Fruit fly (Drosophila melanogaster) whole organism, embryonic: Measurements from ENCODE around the gene Ran-like.

Experiments
- Antp ChIP-seq: fragments of 200-800 bp; sonication (Bioruptor generic); optimal IDR thresholded peaks from 3 replicates; lab custom pipeline; 2016; ENCODE audit warnings: missing biosample characterization, missing genetic modification characterization
- CG10321 ChIP-seq: fragments of 200-800 bp; sonication (Bioruptor generic); IDR thresholded peaks from 2 replicates; pipeline ENCODE4 v1.3.6; 2022; ENCODE audit warnings: missing biosample characterization, missing genetic modification characterization
- CG10979 ChIP-seq: fragments of 200-800 bp; sonication (Bioruptor generic); optimal IDR thresholded peaks from 2 replicates; lab custom pipeline; 2018; ENCODE audit warnings: missing biosample characterization, mild to moderate bottlenecking, missing genetic modification characterization, moderate library complexity
- CG11560 ChIP-seq: fragments of 200-800 bp; sonication (Bioruptor generic); IDR thresholded peaks from 3 replicates; pipeline ENCODE4 v1.3.6; 2022; ENCODE audit warnings: missing biosample characterization, missing genetic modification characterization
- CG11695 ChIP-seq: fragments of 200-800 bp; sonication (Bioruptor generic); IDR thresholded peaks from 3 replicates; pipeline ENCODE4 v1.3.6; 2022; ENCODE audit warnings: missing biosample characterization, missing genetic modification characterization
- CG13123 ChIP-seq: fragments of 200-800 bp; sonication (Bioruptor generic); optimal IDR thresholded peaks from 2 replicates; lab custom pipeline; 2016; ENCODE audit warnings: missing biosample characterization, missing genetic modification characterization
- CG13287 ChIP-seq: fragments of 200-800 bp; sonication (Bioruptor generic); IDR thresholded peaks from 2 replicates; pipeline ENCODE4 v1.3.6; 2022; ENCODE audit warnings: missing biosample characterization, missing genetic modification characterization; ENCODE audit not compliant: partially characterized antibody
- CG14014 ChIP-seq: fragments of 200-800 bp; sonication (Bioruptor generic); IDR thresholded peaks from 2 replicates; pipeline ENCODE4 v1.3.6; 2022; ENCODE audit warnings: missing biosample characterization, missing genetic modification characterization
- CG17359 ChIP-seq: fragments of 200-800 bp; sonication (Bioruptor generic); optimal IDR thresholded peaks from 3 replicates; lab custom pipeline; 2018; ENCODE audit warnings: missing biosample characterization, mild to moderate bottlenecking, missing genetic modification characterization, moderate library complexity
- CG17802 ChIP-seq: fragments of 200-800 bp; sonication (Bioruptor generic); optimal IDR thresholded peaks from 2 replicates; lab custom pipeline; 2018; ENCODE audit warnings: missing biosample characterization, mild to moderate bottlenecking, missing genetic modification characterization, moderate library complexity
- CG2199 ChIP-seq: fragments of 200-800 bp; sonication (Bioruptor generic); IDR thresholded peaks from 3 replicates; pipeline ENCODE4 v1.3.6; 2022; ENCODE audit warnings: missing biosample characterization, missing genetic modification characterization
- CG30431 ChIP-seq: fragments of 200-800 bp; sonication (Bioruptor generic); optimal IDR thresholded peaks from 2 replicates; lab custom pipeline; 2017; ENCODE audit warnings: missing biosample characterization, missing genetic modification characterization
- CG32767 ChIP-seq: fragments of 200-800 bp; sonication (Bioruptor generic); IDR thresholded peaks from 2 replicates; pipeline ENCODE4 v1.3.6; 2022; ENCODE audit warnings: missing biosample characterization, missing genetic modification characterization
- CG33557 ChIP-seq: fragments of 200-800 bp; sonication (Bioruptor generic); optimal IDR thresholded peaks from 2 replicates; lab custom pipeline; 2019; ENCODE audit warnings: missing biosample characterization, mild to moderate bottlenecking, missing genetic modification characterization, moderate library complexity
- CG34422 ChIP-seq: fragments of 200-800 bp; sonication (Bioruptor generic); IDR thresholded peaks from 3 replicates; pipeline ENCODE4 v1.3.6; 2022; ENCODE audit warnings: missing biosample characterization, missing genetic modification characterization
- CG4820 ChIP-seq: fragments of 200-800 bp; sonication (Bioruptor generic); optimal IDR thresholded peaks from 3 replicates; lab custom pipeline; 2016; ENCODE audit warnings: missing biosample characterization, missing genetic modification characterization
- CG5953 ChIP-seq: fragments of 200-800 bp; sonication (Bioruptor generic); IDR thresholded peaks from 2 replicates; pipeline ENCODE4 v1.3.6; 2022; ENCODE audit warnings: missing biosample characterization, missing genetic modification characterization
- CG6791 ChIP-seq: fragments of 200-800 bp; sonication (Bioruptor generic); IDR thresholded peaks from 3 replicates; pipeline ENCODE4 v1.3.6; 2022; ENCODE audit warnings: missing biosample characterization, missing genetic modification characterization; ENCODE audit not compliant: partially characterized antibody
- CG8290 ChIP-seq, 3 experiments: fragments of 200-800 bp; sonication (Bioruptor generic); optimal IDR thresholded peaks; 2 replicates each; lab custom pipeline; 2016 to 2019; ENCODE audit warnings: missing biosample characterization in 3 of 3, missing genetic modification characterization in 3 of 3, mild to moderate bottlenecking in 2 of 3, moderate library complexity in 1 of 3
- CG9797 ChIP-seq: fragments of 200-800 bp; sonication (Bioruptor generic); optimal IDR thresholded peaks from 3 replicates; lab custom pipeline; 2018; ENCODE audit warnings: missing biosample characterization, mild to moderate bottlenecking, missing genetic modification characterization
- Dip2 ChIP-seq: fragments of 200-800 bp; sonication (Bioruptor generic); IDR thresholded peaks from 2 replicates; pipeline ENCODE4 v1.3.6; 2022; ENCODE audit warnings: missing biosample characterization, missing genetic modification characterization
- Eip74EF ChIP-seq, 2 experiments: fragments of 200-800 bp in 1 of 2; fragments of >200 bp in 1 of 2; sonication (Bioruptor generic) in 1 of 2; optimal IDR thresholded peaks; 2 replicates each; lab custom pipeline; 2017 to 2019; ENCODE audit warnings: missing biosample characterization in 2 of 2, missing genetic modification characterization in 2 of 2, mild to moderate bottlenecking in 1 of 2, moderate library complexity in 1 of 2
- Fer1 ChIP-seq: fragments of 200-800 bp; sonication (Bioruptor generic); optimal IDR thresholded peaks from 2 replicates; lab custom pipeline; 2017; ENCODE audit warnings: missing biosample characterization, mild to moderate bottlenecking, missing genetic modification characterization
- HLHmδ ChIP-seq: fragments of 200-800 bp; sonication (Bioruptor generic); optimal IDR thresholded peaks from 2 replicates; lab custom pipeline; 2018; ENCODE audit warnings: missing biosample characterization, mild to moderate bottlenecking, missing genetic modification characterization, moderate library complexity
- HmgD ChIP-seq: fragments of 200-800 bp; sonication (Bioruptor generic); optimal IDR thresholded peaks from 3 replicates; lab custom pipeline; 2016; ENCODE audit warnings: missing biosample characterization, missing genetic modification characterization
- Mad ChIP-seq: fragments of 200-800 bp; sonication (Bioruptor generic); optimal IDR thresholded peaks from 2 replicates; lab custom pipeline; 2016; ENCODE audit warnings: missing biosample characterization, missing genetic modification characterization
- Optix ChIP-seq: fragments of 200-800 bp; sonication (Bioruptor generic); IDR thresholded peaks from 3 replicates; pipeline ENCODE4 v1.3.6; 2022; ENCODE audit warnings: missing biosample characterization, missing genetic modification characterization
- abd-A ChIP-seq: fragments of 200-800 bp; sonication (Bioruptor generic); optimal IDR thresholded peaks from 3 replicates; lab custom pipeline; 2019; ENCODE audit warnings: missing biosample characterization, mild to moderate bottlenecking, missing genetic modification characterization, moderate library complexity
- ap ChIP-seq: fragments of 200-800 bp; sonication (Bioruptor generic); IDR thresholded peaks from 2 replicates; pipeline ENCODE4 v1.3.6; 2022; ENCODE audit warnings: missing biosample characterization, missing genetic modification characterization
- cas ChIP-seq: fragments of 200-800 bp; sonication (Bioruptor generic); IDR thresholded peaks from 2 replicates; pipeline ENCODE4 v1.3.6; 2022; ENCODE audit warnings: missing biosample characterization, missing genetic modification characterization
- chif ChIP-seq, 2 experiments: fragments of 200-800 bp; sonication (Bioruptor generic); optimal IDR thresholded peaks; 3 replicates each; lab custom pipeline; 2016; ENCODE audit warnings: missing biosample characterization in 2 of 2, missing genetic modification characterization in 2 of 2
- chm ChIP-seq: fragments of 200-800 bp; sonication (Bioruptor generic); IDR thresholded peaks from 2 replicates; pipeline ENCODE4 v1.3.6; 2022; ENCODE audit warnings: missing biosample characterization, missing genetic modification characterization
- cwo ChIP-seq: fragments of 200-800 bp; sonication (Bioruptor generic); optimal IDR thresholded peaks from 3 replicates; lab custom pipeline; 2017; ENCODE audit warnings: missing biosample characterization, missing genetic modification characterization, mild to moderate bottlenecking, moderate library complexity, missing genetic modification reagents
- exex ChIP-seq: fragments of 200-800 bp; sonication (Bioruptor generic); optimal IDR thresholded peaks from 4 replicates; lab custom pipeline; 2018; ENCODE audit warnings: missing biosample characterization, mild to moderate bottlenecking, missing genetic modification characterization, moderate library complexity
- eyg ChIP-seq: fragments of 200-800 bp; sonication (Bioruptor generic); optimal IDR thresholded peaks from 3 replicates; lab custom pipeline; 2016; ENCODE audit warnings: missing biosample characterization, missing genetic modification characterization
- fd3F ChIP-seq: fragments of 200-800 bp; sonication (Bioruptor generic); optimal IDR thresholded peaks from 2 replicates; lab custom pipeline; 2018; ENCODE audit warnings: missing biosample characterization, mild to moderate bottlenecking, missing genetic modification characterization, moderate library complexity
- gce ChIP-seq: fragments of 200-800 bp; sonication (Bioruptor generic); IDR thresholded peaks from 3 replicates; pipeline ENCODE4 v1.3.6; 2022; ENCODE audit warnings: missing biosample characterization, missing genetic modification characterization
- gcm2 ChIP-seq: fragments of 200-800 bp; sonication (Bioruptor generic); optimal IDR thresholded peaks from 2 replicates; lab custom pipeline; 2016; ENCODE audit warnings: missing biosample characterization, missing genetic modification characterization
- gem ChIP-seq: fragments of 200-800 bp; sonication (Bioruptor generic); optimal IDR thresholded peaks from 2 replicates; lab custom pipeline; 2019; ENCODE audit warnings: missing biosample characterization, mild to moderate bottlenecking, missing genetic modification characterization, moderate library complexity
- grn ChIP-seq: fragments of 200-800 bp; sonication (Bioruptor generic); optimal IDR thresholded peaks from 3 replicates; lab custom pipeline; 2017; ENCODE audit warnings: missing biosample characterization, missing genetic modification characterization
- lab ChIP-seq: fragments of 200-800 bp; sonication (Bioruptor generic); optimal IDR thresholded peaks from 3 replicates; lab custom pipeline; 2017; ENCODE audit warnings: missing biosample characterization, missing genetic modification characterization, mild to moderate bottlenecking, moderate library complexity, missing genetic modification reagents
- nau ChIP-seq: fragments of 200-800 bp; sonication (Bioruptor generic); optimal IDR thresholded peaks from 3 replicates; lab custom pipeline; 2017; ENCODE audit warnings: missing biosample characterization, mild to moderate bottlenecking, missing genetic modification characterization, missing genetic modification reagents
- sim ChIP-seq: fragments of 200-800 bp; sonication (Bioruptor generic); IDR thresholded peaks from 2 replicates; pipeline ENCODE4 v1.3.6; 2022; ENCODE audit warnings: missing biosample characterization, missing genetic modification characterization
- sug ChIP-seq: fragments of 200-800 bp; optimal IDR thresholded peaks from 2 replicates; lab custom pipeline; 2019; ENCODE audit warnings: missing biosample characterization, mild to moderate bottlenecking, missing genetic modification characterization, moderate library complexity
- usp ChIP-seq: fragments of >200 bp; optimal IDR thresholded peaks from 2 replicates; lab custom pipeline; 2017; ENCODE audit warnings: missing biosample characterization, missing genetic modification characterization
- vnd ChIP-seq: fragments of 200-800 bp; sonication (Bioruptor generic); IDR thresholded peaks from 3 replicates; pipeline ENCODE4 v1.3.6; 2022; ENCODE audit warnings: missing biosample characterization, missing genetic modification characterization; ENCODE audit not compliant: partially characterized antibody
- wor ChIP-seq: fragments of 200-800 bp; sonication (Bioruptor generic); IDR thresholded peaks from 2 replicates; pipeline ENCODE4 v1.3.6; 2022; ENCODE audit warnings: missing biosample characterization, missing genetic modification characterization
- zf30C ChIP-seq: fragments of 200-800 bp; sonication (Bioruptor generic); optimal IDR thresholded peaks from 3 replicates; lab custom pipeline; 2018; ENCODE audit warnings: missing biosample characterization, mild to moderate bottlenecking, missing genetic modification characterization
- zfh2 ChIP-seq: fragments of 200-800 bp; sonication (Bioruptor generic); optimal IDR thresholded peaks from 2 replicates; lab custom pipeline; 2016; ENCODE audit warnings: missing biosample characterization, missing genetic modification characterization

Ran-like gene

dm6 chr3L:15532368-15533030, 47.3 kb upstream of the Ran-like start (continued):
- TF ChIP-seq CG9797 (GFP tag; lab: Kevin White, UChicago) (no peak), CG2199 (GFP tag; lab: Robert Waterston, UW) (peak; percentile 91), CG4820 (GFP tag; lab: Kevin White, UChicago) (peak; percentile 44), CG11560 (tag; lab: Robert Waterston, UW) (no peak), ap (no peak), CG14014 (GFP tag; lab: Robert Waterston, UW) (peak; percentile 59; the same call in 1 of the 2 replicates), Fer1 (no peak), CG32767 (no peak), Dip2 (GFP tag; lab: Robert Waterston, UW) (no peak), CG13123 (GFP tag; lab: Kevin White, UChicago) (no peak), CG17802 (no peak), wor (GFP tag; lab: Robert Waterston, UW) (peak; percentile 32; the same call in 1 of the 2 replicates), exex (no peak), CG30431 (GFP tag; lab: Kevin White, UChicago) (no peak), lab (GFP tag; lab: Kevin White, UChicago) (peak; percentile 39), sim (GFP tag; lab: Robert Waterston, UW) (peak; percentile 29; the same call in 1 of the 2 replicates), CG33557 (GFP tag; lab: Kevin White, UChicago) (no peak), CG6791 (GFP tag; lab: Robert Waterston, UW) (no peak), Optix (GFP tag; lab: Robert Waterston, UW) (no peak), grn (GFP tag; lab: Kevin White, UChicago) (no peak), chif (GFP tag; optimal IDR thresholded peaks at IDR 0.05; lab: Kevin White, UChicago) (peak in 1 of 2 experiments; percentile 33), chm (GFP tag; lab: Robert Waterston, UW) (peak; percentile 23; the same call in 1 of the 2 replicates), gce (GFP tag; lab: Robert Waterston, UW) (no peak), gcm2 (GFP tag; lab: Kevin White, UChicago) (no peak), HLHmδ (no peak), CG13287 (GFP tag; lab: Robert Waterston, UW) (peak; percentile 25; the same call in 1 of the 2 replicates), vnd (GFP tag; lab: Robert Waterston, UW) (no peak), zfh2 (GFP tag; lab: Kevin White, UChicago) (peak; percentile 22), fd3F (GFP tag; lab: Kevin White, UChicago) (no peak), nau (no peak), Antp (GFP tag; lab: Kevin White, UChicago) (peak; percentile 27), CG17359 (tag; lab: Kevin White, UChicago) (no peak), abd-A (tag; lab: Kevin White, UChicago) (peak; percentile 10), Eip74EF (GFP tag; optimal IDR thresholded peaks at IDR 0.05; lab: Kevin White, UChicago) (no peak), CG34422 (GFP tag; lab: Robert Waterston, UW) (peak; percentile 16; the same call in 1 of the 3 replicates), CG5953 (GFP tag; lab: Robert Waterston, UW) (no peak), CG10979 (peak; percentile 57), Mad (GFP tag; lab: Kevin White, UChicago) (no peak), usp (GFP tag; lab: Kevin White, UChicago) (no peak), cas (GFP tag; lab: Robert Waterston, UW) (no peak), gem (tag; lab: Kevin White, UChicago) (peak; percentile 39), zf30C (no peak), CG10321 (no peak), CG11695 (GFP tag; lab: Robert Waterston, UW) (peak; percentile 39; the same call in 1 of the 3 replicates), HmgD (GFP tag; lab: Kevin White, UChicago) (no peak), eyg (GFP tag; lab: Kevin White, UChicago) (peak; percentile 21), sug (tag; lab: Kevin White, UChicago) (peak; percentile 14), CG8290 (GFP tag; optimal IDR thresholded peaks at IDR 0.05; lab: Kevin White, UChicago) (no peak), CG8290 (tag; optimal IDR thresholded peaks at IDR 0.05; lab: Kevin White, UChicago) (peak in 1 of 2 experiments; percentile 26), cwo (GFP tag; lab: Kevin White, UChicago) (peak; percentile 34)
